Worm (Caenorhabditis elegans) whole organism, L1 larva: Measurements from ENCODE around the gene F44B9.10.

Experiments
- C04F5.9 ChIP-seq: sonication (generic microtip); optimal IDR thresholded peaks from 2 replicates; lab custom pipeline; 2016; ENCODE audit warnings: missing genetic modification characterization, missing compliant biosample characterization
- C34B4.2 ChIP-seq: sonication (generic microtip); optimal IDR thresholded peaks from 2 replicates; lab custom pipeline; 2017; ENCODE audit warnings: mild to moderate bottlenecking, missing genetic modification characterization, missing compliant biosample characterization
- aha-1 ChIP-seq: fragments of 150-350 bp; optimal IDR thresholded peaks from 2 replicates; lab custom pipeline; 2014; ENCODE audit warnings: missing biosample characterization, missing genetic modification characterization
- alr-1 ChIP-seq: fragments of 200-800 bp; sonication (Bioruptor generic); optimal IDR thresholded peaks from 2 replicates; lab custom pipeline; 2018; ENCODE audit warnings: borderline replicate concordance, mild to moderate bottlenecking, missing genetic modification characterization, missing compliant biosample characterization
- aly-2 ChIP-seq: fragments of 150-350 bp; optimal IDR thresholded peaks from 2 replicates; lab custom pipeline; 2014; ENCODE audit warnings: missing biosample characterization, missing genetic modification characterization
- blmp-1 ChIP-seq: fragments of 150-350 bp; optimal IDR thresholded peaks from 2 replicates; lab custom pipeline; 2014; ENCODE audit warnings: missing biosample characterization, missing genetic modification characterization
- ceh-88 ChIP-seq: fragments of 200-800 bp; sonication (Bioruptor generic); IDR thresholded peaks from 2 replicates; pipeline ENCODE4 v1.3.6; 2022; ENCODE audit warnings: missing genetic modification characterization, missing compliant biosample characterization
- efl-1 ChIP-seq, 4 experiments: fragments of 150-350 bp; optimal IDR thresholded peaks in 3 of 4; peaks in 1 of 4; 1 replicate in 1 of 4; 2 replicates in 3 of 4; lab custom pipeline; 2014; ENCODE audit warnings: missing biosample characterization in 2 of 4, missing genetic modification characterization in 2 of 4, missing genetic modification reagents in 2 of 4
- egl-27 ChIP-seq, 2 experiments: fragments of 150-350 bp in 1 of 2; sonication (generic microtip); optimal IDR thresholded peaks; 3 replicates each; lab custom pipeline; 2017 to 2018; ENCODE audit warnings: missing biosample characterization in 2 of 2, missing genetic modification characterization in 2 of 2, missing genetic modification reagents in 2 of 2
- elt-3 ChIP-seq, 6 experiments: fragments of 150-350 bp in 1 of 6; sonication (generic microtip); optimal IDR thresholded peaks; 2 replicates each; lab custom pipeline; 2017 to 2018; ENCODE audit warnings: missing biosample characterization in 6 of 6, missing genetic modification characterization in 6 of 6, inconsistent platforms in 1 of 6
- ets-5 ChIP-seq: fragments of 200-800 bp; sonication (Bioruptor generic); IDR thresholded peaks from 2 replicates; pipeline ENCODE4 v1.3.6; 2022; ENCODE audit warnings: missing genetic modification characterization, missing compliant biosample characterization
- fkh-10 ChIP-seq: sonication (generic microtip); optimal IDR thresholded peaks from 2 replicates; lab custom pipeline; 2017; ENCODE audit warnings: missing biosample characterization, missing genetic modification reagents, missing genetic modification characterization
- grh-1 ChIP-seq: fragments of 200-800 bp; sonication (Bioruptor generic); IDR thresholded peaks from 2 replicates; pipeline ENCODE4 v1.3.6; 2022; ENCODE audit warnings: missing genetic modification reagents, missing genetic modification characterization, missing compliant biosample characterization
- hlh-4 ChIP-seq: sonication (generic microtip); optimal IDR thresholded peaks from 2 replicates; lab custom pipeline; 2016; ENCODE audit warnings: mild to moderate bottlenecking, missing genetic modification characterization, missing compliant biosample characterization
- irx-1 ChIP-seq: sonication (generic microtip); optimal IDR thresholded peaks from 2 replicates; lab custom pipeline; 2016; ENCODE audit warnings: missing genetic modification characterization, missing compliant biosample characterization
- lin-13 ChIP-seq: fragments of 150-350 bp; optimal IDR thresholded peaks from 2 replicates; lab custom pipeline; 2014; ENCODE audit warnings: missing biosample characterization, missing genetic modification reagents, missing genetic modification characterization
- lin-14 ChIP-seq: fragments of 200-800 bp; sonication (Bioruptor generic); optimal IDR thresholded peaks from 2 replicates; lab custom pipeline; 2018; ENCODE audit warnings: mild to moderate bottlenecking, missing genetic modification characterization, moderate library complexity, missing compliant biosample characterization
- lin-39 ChIP-seq: fragments of 150-350 bp; optimal IDR thresholded peaks from 2 replicates; lab custom pipeline; 2014; ENCODE audit warnings: missing biosample characterization, missing genetic modification reagents, missing genetic modification characterization
- lsy-2 ChIP-seq, 2 experiments: fragments of 150-350 bp; optimal IDR thresholded peaks; 2 replicates each; lab custom pipeline; 2014; ENCODE audit warnings: missing biosample characterization in 2 of 2, missing genetic modification characterization in 2 of 2
- mdl-1 ChIP-seq, 2 experiments: fragments of 150-350 bp; optimal IDR thresholded peaks; 2 replicates each; lab custom pipeline; 2014 to 2017; ENCODE audit warnings: missing biosample characterization in 2 of 2, missing genetic modification characterization in 2 of 2, inconsistent platforms in 1 of 2
- mef-2 ChIP-seq: fragments of 150-350 bp; optimal IDR thresholded peaks from 2 replicates; lab custom pipeline; 2014; ENCODE audit warnings: missing biosample characterization, missing genetic modification characterization
- nhr-20 ChIP-seq: sonication (generic microtip); optimal IDR thresholded peaks from 2 replicates; lab custom pipeline; 2016; ENCODE audit warnings: mild to moderate bottlenecking, missing genetic modification characterization, missing compliant biosample characterization
- nhr-28 ChIP-seq: fragments of 150-350 bp; optimal IDR thresholded peaks from 2 replicates; lab custom pipeline; 2014; ENCODE audit warnings: missing biosample characterization, missing genetic modification characterization
- nhr-47 ChIP-seq: sonication (generic microtip); optimal IDR thresholded peaks from 2 replicates; lab custom pipeline; 2016; ENCODE audit warnings: mild to moderate bottlenecking, missing genetic modification characterization, moderate library complexity, missing compliant biosample characterization
- nhr-71 ChIP-seq: sonication (generic microtip); optimal IDR thresholded peaks from 2 replicates; lab custom pipeline; 2016; ENCODE audit warnings: mild to moderate bottlenecking, missing genetic modification characterization, moderate library complexity, missing compliant biosample characterization
- nhr-84 ChIP-seq: sonication (generic microtip); optimal IDR thresholded peaks from 2 replicates; lab custom pipeline; 2017; ENCODE audit warnings: missing biosample characterization, missing genetic modification characterization
- nhr-85 ChIP-seq: sonication (generic microtip); peaks from one replicate; lab custom pipeline; 2016; ENCODE audit warnings: missing genetic modification characterization, inconsistent platforms, missing compliant biosample characterization
- pqm-1 ChIP-seq: sonication (generic microtip); optimal IDR thresholded peaks from 3 replicates; lab custom pipeline; 2017; ENCODE audit warnings: missing biosample characterization, missing genetic modification characterization
- skn-1 ChIP-seq: fragments of 150-350 bp; optimal IDR thresholded peaks from 2 replicates; lab custom pipeline; 2014; ENCODE audit warnings: missing biosample characterization, missing genetic modification characterization
- sptf-1 ChIP-seq: fragments of 150-350 bp; optimal IDR thresholded peaks from 2 replicates; lab custom pipeline; 2014; ENCODE audit warnings: missing biosample characterization, missing genetic modification characterization
- sup-37 ChIP-seq: fragments of 200-800 bp; sonication (Bioruptor generic); optimal IDR thresholded peaks from 2 replicates; lab custom pipeline; 2018; ENCODE audit warnings: mild to moderate bottlenecking, missing genetic modification characterization, missing compliant biosample characterization
- swsn-7 ChIP-seq: sonication (generic microtip); optimal IDR thresholded peaks from 2 replicates; lab custom pipeline; 2016; ENCODE audit warnings: missing genetic modification characterization, missing compliant biosample characterization
- unc-30 ChIP-seq: sonication (generic microtip); optimal IDR thresholded peaks from 2 replicates; lab custom pipeline; 2017; ENCODE audit warnings: missing biosample characterization, missing genetic modification characterization
- unc-98 ChIP-seq: fragments of 200-800 bp; sonication (Bioruptor generic); IDR thresholded peaks from 2 replicates; pipeline ENCODE4 v1.3.6; 2022; ENCODE audit warnings: missing genetic modification characterization, missing compliant biosample characterization
- xbp-1 ChIP-seq: sonication (generic microtip); optimal IDR thresholded peaks from 2 replicates; lab custom pipeline; 2016; ENCODE audit warnings: missing genetic modification characterization, missing compliant biosample characterization

The F44B9.10 gene

DNA sequence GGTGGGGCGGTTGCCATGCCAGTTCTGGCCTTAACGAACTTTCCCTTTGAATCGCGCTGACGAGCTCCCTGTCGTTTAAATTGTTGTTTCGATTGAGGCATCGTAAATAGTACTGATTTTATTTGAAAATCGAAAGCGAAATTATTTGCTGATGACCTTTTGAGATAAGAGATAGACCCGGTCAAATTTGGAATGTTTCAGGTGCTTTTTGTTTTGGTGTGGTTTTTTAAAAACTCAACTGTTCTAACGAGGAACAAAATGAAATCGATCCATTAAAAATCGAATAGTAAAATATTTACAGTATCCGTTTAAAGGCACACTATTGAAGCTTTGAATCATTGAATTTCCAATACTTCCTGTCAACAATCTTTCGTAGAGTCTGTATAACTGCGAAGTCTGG lies 9.3 kb upstream of the F44B9.10 start, which contains the start of gene K12H4.6:
Gene K12H4.6, minus strand, starts transcription at position 101 of the 400 bp plus-strand sequence.
- TF ChIP-seq nhr-71 (tag; lab: Kevin White, UChicago), result no peak
- TF ChIP-seq efl-1 (optimal IDR thresholded peaks at IDR 0.05; lab: Kevin White, UChicago), result no peak
- TF ChIP-seq efl-1 (GFP tag; optimal IDR thresholded peaks at IDR 0.05 in 1 of 2; lab: Kevin White, UChicago), result no peak
- TF ChIP-seq unc-30 (tag; lab: Kevin White, UChicago), result no peak
- TF ChIP-seq sup-37 (GFP tag; lab: Kevin White, UChicago), result no peak
- TF ChIP-seq C04F5.9, result no peak
- TF ChIP-seq aly-2 (tag; lab: Kevin White, UChicago), result no peak

ce11 chrIII:8037941-8038340 lies 4.5 kb upstream of the F44B9.10 start, which contains the start of gene dpf-6:
Gene dpf-6 (plus strand): TSS chrIII:8038241.
- TF ChIP-seq ets-5 (GFP tag; lab: Robert Waterston, UW), result no peak
- TF ChIP-seq mdl-1 (tag; optimal IDR thresholded peaks at IDR 0.05; lab: Kevin White, UChicago), result no peak
- no peak for TF ChIP-seq alr-1 (tag; lab: Kevin White, UChicago)
- no peak for TF ChIP-seq C04F5.9
- no peak for TF ChIP-seq egl-27 (tag; optimal IDR thresholded peaks at IDR 0.05; lab: Kevin White, UChicago)
- TF ChIP-seq aly-2 (tag; lab: Kevin White, UChicago), result no peak
- TF ChIP-seq lin-39 (tag; lab: Kevin White, UChicago), result no peak
- TF ChIP-seq swsn-7 (tag; lab: Kevin White, UChicago), result no peak

DNA sequence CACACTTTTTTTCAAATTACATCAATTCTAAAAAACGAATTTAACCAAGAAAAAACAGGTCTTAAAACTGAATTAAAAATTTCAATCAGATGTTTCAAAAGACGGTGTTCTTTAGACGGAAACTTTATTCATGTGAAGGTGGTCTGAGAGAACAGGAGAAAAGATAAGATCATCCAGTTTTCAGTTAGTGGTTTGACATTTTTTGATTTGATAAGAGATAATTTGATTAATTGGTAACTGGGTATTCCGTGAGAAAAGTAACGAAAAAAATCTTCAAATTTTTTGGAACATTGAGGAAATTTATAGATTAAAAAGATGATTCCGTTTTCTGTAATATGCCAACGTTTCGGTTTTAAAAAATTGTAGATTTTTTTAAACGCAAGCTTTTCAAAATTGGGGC lies 3.1 kb upstream of the F44B9.10 start:
- TF ChIP-seq lin-13 (GFP tag; lab: Kevin White, UChicago) (no peak), C34B4.2 (no peak), nhr-71 (tag; lab: Kevin White, UChicago) (no peak), nhr-85 (tag; lab: Kevin White, UChicago) (peak; percentile 50), elt-3 (tag; optimal IDR thresholded peaks at IDR 0.05; lab: Kevin White, UChicago) (peak in 4 of 6 experiments; percentile 1 to 80 (median 54)), blmp-1 (tag; lab: Kevin White, UChicago) (peak; percentile 35), efl-1 (optimal IDR thresholded peaks at IDR 0.05; lab: Kevin White, UChicago) (no peak), efl-1 (GFP tag; optimal IDR thresholded peaks at IDR 0.05 in 1 of 2; lab: Kevin White, UChicago) (peak in 1 of 2 experiments; percentile 63)

DNA sequence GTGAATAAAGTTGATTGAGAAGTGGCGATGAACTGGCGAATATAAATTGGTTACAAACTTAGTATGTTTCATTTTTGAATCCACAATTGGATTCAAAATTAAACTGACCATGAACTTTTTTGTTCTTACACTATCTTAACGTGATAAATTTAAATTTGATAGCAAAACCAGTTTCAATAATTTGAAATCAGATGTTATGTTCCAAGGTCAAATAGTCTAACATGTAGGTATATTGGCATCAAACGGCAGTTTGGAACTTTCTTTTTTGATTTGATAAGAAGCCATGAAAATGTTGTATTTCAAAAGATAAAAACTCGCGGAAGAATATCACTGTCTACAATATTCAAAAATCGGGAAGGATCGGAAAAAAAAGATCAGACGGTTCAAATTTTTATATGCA lies 2.6 kb upstream of the F44B9.10 start:
- TF ChIP-seq elt-3 (tag; optimal IDR thresholded peaks at IDR 0.05; lab: Kevin White, UChicago) (peak in 3 of 6 experiments; percentile 28 to 88 (median 64)), mef-2 (tag; lab: Kevin White, UChicago) (no peak), lin-14 (GFP tag; lab: Kevin White, UChicago) (peak; percentile 21), unc-98 (GFP tag; lab: Robert Waterston, UW) (no peak), sptf-1 (tag; lab: Kevin White, UChicago) (no peak), ceh-88 (no peak), irx-1 (tag; lab: Kevin White, UChicago) (no peak), nhr-20 (tag; lab: Kevin White, UChicago) (no peak), lsy-2 (tag; optimal IDR thresholded peaks at IDR 0.05; lab: Kevin White, UChicago) (peak in 1 of 2 experiments; percentile 16), unc-30 (tag; lab: Kevin White, UChicago) (no peak), C34B4.2 (no peak), aha-1 (tag; lab: Kevin White, UChicago) (no peak), xbp-1 (tag; lab: Kevin White, UChicago) (no peak), lin-13 (GFP tag; lab: Kevin White, UChicago) (no peak), blmp-1 (tag; lab: Kevin White, UChicago) (peak; percentile 53), nhr-85 (tag; lab: Kevin White, UChicago) (peak; percentile 78), fkh-10 (no peak), nhr-47 (tag; lab: Kevin White, UChicago) (no peak), hlh-4 (no peak), C04F5.9 (no peak), efl-1 (optimal IDR thresholded peaks at IDR 0.05; lab: Kevin White, UChicago) (no peak), efl-1 (GFP tag; optimal IDR thresholded peaks at IDR 0.05 in 1 of 2; lab: Kevin White, UChicago) (no peak), nhr-28 (no peak), pqm-1 (tag; lab: Kevin White, UChicago) (no peak), nhr-84 (tag; lab: Kevin White, UChicago) (no peak), grh-1 (peak; percentile 62), skn-1 (tag; lab: Kevin White, UChicago) (no peak)
